Worm (Caenorhabditis elegans): ENCODE measurements around the gene cima-1.
A peak's percentile ranks its signal among the peaks of the same experiment; 100 is the strongest.

The cima-1 gene

ce11 chrIV:7646119-7646518 is 5.1 kb upstream of the cima-1 start, which contains the start of gene hmg-5:
hmg-5 (minus strand) TSS chrIV:7646219.
- no peak for TF ChIP-seq dao-5 (tag; optimal IDR thresholded peaks at IDR 0.05)
- no peak for TF ChIP-seq him-1 (tag; optimal IDR thresholded peaks at IDR 0.05)
- TF ChIP-seq W03F9.2 (tag; optimal IDR thresholded peaks at IDR 0.05) = no peak

DNA sequence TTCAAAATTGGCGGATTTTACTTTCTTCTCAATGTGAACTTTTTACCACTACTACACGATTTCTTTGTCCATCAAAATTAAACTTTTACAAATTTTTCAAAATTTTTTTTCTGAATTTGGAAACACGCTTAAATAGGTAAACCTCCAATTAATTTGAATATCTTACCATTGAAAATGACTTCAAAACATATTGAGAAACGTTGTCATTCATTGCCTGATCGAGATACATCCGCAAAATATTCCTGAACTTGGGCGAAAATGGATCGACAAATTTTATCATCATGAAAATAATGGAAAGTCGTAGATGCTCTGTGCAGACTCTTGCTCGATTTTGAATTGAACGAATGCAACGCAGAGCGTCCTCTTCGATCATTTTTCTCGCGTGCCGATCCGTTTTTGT is 4.4 kb upstream of the cima-1 start:
- no peak for TF ChIP-seq dao-5 (tag; optimal IDR thresholded peaks at IDR 0.05)
- TF ChIP-seq him-1 (tag; optimal IDR thresholded peaks at IDR 0.05) = no peak
- no peak for TF ChIP-seq W03F9.2 (tag; optimal IDR thresholded peaks at IDR 0.05)

DNA sequence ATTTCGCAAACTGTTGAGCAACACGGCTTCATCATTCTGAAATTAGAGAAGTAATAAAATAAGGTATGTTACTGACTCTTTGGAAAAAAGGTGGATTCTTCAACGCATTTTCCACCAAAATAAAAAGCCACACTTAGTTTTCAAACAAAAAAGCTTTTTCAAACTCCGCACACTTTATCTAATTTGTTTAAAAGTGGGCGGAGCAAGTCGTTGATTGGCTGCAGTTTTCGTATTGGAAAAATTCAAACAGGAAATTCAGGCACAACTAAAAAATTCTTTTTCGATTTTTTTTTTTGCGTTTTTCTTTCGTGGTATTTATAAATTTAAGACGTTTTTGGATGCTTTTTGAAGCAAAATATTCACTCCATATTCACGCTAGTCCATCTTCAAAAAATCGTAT is 826 bp upstream of the cima-1 start:
- no peak for TF ChIP-seq him-1 (tag; optimal IDR thresholded peaks at IDR 0.05)
- no peak for TF ChIP-seq dao-5 (tag; optimal IDR thresholded peaks at IDR 0.05)
- no peak for TF ChIP-seq W03F9.2 (tag; optimal IDR thresholded peaks at IDR 0.05)

DNA sequence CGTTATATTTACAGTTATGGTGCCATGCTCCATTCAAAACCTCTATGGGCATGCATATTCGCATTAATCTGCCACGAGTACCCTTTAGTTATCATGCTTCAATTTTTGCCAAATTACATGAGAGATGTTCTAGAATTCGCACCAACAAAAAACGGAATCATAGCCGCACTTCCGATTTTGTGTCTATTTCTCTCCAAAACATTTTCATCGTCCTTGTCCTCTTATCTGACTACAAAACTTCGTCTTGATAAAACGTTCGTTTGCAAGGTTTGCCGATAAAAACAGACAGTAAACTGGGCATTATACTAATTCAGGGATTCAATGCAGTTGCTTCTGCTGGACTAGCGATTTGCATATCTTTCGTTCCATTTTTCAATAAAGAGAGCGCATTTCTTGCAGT is 1.9 kb downstream of the cima-1 start:
- TF ChIP-seq him-1 (tag; optimal IDR thresholded peaks at IDR 0.05) = no peak
- TF ChIP-seq W03F9.2 (tag; optimal IDR thresholded peaks at IDR 0.05) = no peak
- no peak for TF ChIP-seq dao-5 (tag; optimal IDR thresholded peaks at IDR 0.05)

- TF ChIP-seq him-1 (tag; optimal IDR thresholded peaks at IDR 0.05) (no peak), dao-5 (tag; optimal IDR thresholded peaks at IDR 0.05) (no peak), W03F9.2 (tag; optimal IDR thresholded peaks at IDR 0.05) (peak; percentile 70)
Observed at ce11 chrIV:7654212-7654778, 3.0 kb downstream of the cima-1 start, which contains the start of gene nrde-4. nrde-4 (minus strand) TSS chrIV:7654262.

- TF ChIP-seq him-1 (tag; optimal IDR thresholded peaks at IDR 0.05) = no peak
- no peak for TF ChIP-seq dao-5 (tag; optimal IDR thresholded peaks at IDR 0.05)
- no peak for TF ChIP-seq W03F9.2 (tag; optimal IDR thresholded peaks at IDR 0.05)
Observed at ce11 chrIV:7658589-7658988, 7.3 kb downstream of the cima-1 start, which contains the start of gene C08G9.1. C08G9.1 (plus strand) TSS chrIV:7658763.

DNA sequence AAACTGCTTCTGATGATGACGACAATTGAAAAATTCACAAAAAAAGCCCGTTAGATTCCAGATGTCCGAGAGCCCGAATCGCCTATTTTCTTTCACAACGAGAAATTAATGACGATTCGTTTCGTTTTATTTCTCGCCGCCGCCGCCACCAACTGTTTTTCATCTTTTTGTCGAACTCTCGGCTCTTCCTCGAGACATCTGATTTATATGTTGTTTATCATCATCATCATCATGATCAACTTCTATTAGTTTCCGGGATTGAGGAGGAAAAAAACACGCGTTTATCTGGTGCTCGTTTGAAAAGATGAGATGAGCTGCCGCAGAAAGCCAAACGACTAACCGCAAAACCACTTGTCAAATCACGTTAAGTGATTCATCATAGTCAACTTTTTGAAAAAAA is 8.2 kb downstream of the cima-1 start:
- TF ChIP-seq dao-5 (tag; optimal IDR thresholded peaks at IDR 0.05) (no peak), W03F9.2 (tag; optimal IDR thresholded peaks at IDR 0.05) (no peak), him-1 (tag; optimal IDR thresholded peaks at IDR 0.05) (no peak)

- no peak for TF ChIP-seq dao-5 (tag; optimal IDR thresholded peaks at IDR 0.05)
Observed at ce11 chrIV:7661569-7661968, 10.3 kb downstream of the cima-1 start.

- no peak for TF ChIP-seq dao-5 (tag; optimal IDR thresholded peaks at IDR 0.05)
- TF ChIP-seq him-1 (tag; optimal IDR thresholded peaks at IDR 0.05) = peak; percentile 43
- TF ChIP-seq W03F9.2 (tag; optimal IDR thresholded peaks at IDR 0.05) = no peak
Observed at ce11 chrIV:7663006-7663405, 11.7 kb downstream of the cima-1 start.

DNA sequence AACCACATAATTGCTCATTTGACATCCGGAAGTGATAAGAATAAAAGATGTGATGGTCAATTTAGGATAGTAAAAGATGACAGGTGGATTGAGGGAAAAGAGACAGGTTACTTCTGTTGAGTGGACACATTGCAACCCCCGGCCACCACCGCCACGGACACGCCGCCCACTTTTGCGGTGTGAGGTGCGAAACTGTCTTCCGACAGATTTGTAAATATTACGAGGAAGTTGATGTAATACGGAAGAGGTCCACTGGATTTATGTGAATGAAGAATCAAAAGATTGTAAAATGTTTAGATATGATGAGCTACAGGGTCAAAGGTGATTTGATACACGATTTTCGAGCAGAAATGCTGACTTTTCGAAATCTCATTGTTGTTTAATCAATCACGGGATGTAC is 21.6 kb downstream of the cima-1 start, which contains the start of gene C08G9.2:
Gene C08G9.2, minus strand, starts transcription at position 101 of the 400 bp plus-strand sequence.
- TF ChIP-seq dao-5 (tag; optimal IDR thresholded peaks at IDR 0.05) (no peak), him-1 (tag; optimal IDR thresholded peaks at IDR 0.05) (no peak), W03F9.2 (tag; optimal IDR thresholded peaks at IDR 0.05) (no peak)

DNA sequence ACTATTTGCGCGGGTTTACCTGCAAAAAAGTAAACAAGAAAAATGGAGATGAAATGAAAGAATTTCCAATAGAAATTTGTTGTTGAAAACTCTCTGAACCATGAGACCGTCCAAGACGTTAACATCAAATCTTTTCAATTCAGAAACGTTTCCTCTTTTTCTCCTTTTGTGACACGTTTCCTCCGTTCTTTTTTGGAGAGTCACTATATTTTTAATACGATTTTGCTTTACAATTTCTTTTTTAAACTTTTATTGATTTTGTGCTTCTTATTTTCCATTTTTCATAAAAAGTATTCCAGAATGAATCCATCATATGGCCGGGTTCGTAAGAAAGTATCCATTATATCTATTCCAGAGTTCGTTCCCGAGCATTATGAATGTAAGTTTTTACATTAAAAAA is 23.6 kb downstream of the cima-1 start, which contains the start of gene itr-1:
Gene itr-1, plus strand, starts transcription at position 301 of the 400 bp plus-strand sequence.
- TF ChIP-seq dao-5 (tag; optimal IDR thresholded peaks at IDR 0.05) (no peak), W03F9.2 (tag; optimal IDR thresholded peaks at IDR 0.05) (no peak), him-1 (tag; optimal IDR thresholded peaks at IDR 0.05) (no peak)

DNA sequence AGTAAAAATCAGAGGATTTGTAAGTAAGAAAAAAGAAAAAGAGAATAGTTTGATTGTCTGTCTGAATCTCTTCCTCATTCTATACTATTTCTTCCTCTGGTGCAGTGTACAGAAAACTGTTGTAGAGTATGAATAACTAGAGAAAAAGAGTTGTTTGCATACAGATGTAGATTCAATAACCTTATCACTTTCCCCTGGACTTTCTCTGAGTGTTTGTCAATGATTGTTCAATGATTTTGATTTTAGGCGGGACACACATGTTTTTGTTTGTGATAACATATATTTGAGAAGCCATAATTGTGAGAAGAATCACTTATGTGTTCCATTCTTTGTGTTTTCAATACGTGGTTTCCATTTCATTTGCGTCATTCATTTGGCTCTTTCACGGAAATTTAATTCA is 27.9 kb downstream of the cima-1 start:
- no peak for TF ChIP-seq him-1 (tag; optimal IDR thresholded peaks at IDR 0.05)
- TF ChIP-seq W03F9.2 (tag; optimal IDR thresholded peaks at IDR 0.05) = no peak
- no peak for TF ChIP-seq dao-5 (tag; optimal IDR thresholded peaks at IDR 0.05)

ce11 chrIV:7689326-7689725 is 38.1 kb downstream of the cima-1 start:
- no peak for TF ChIP-seq W03F9.2 (tag; optimal IDR thresholded peaks at IDR 0.05)
- TF ChIP-seq him-1 (tag; optimal IDR thresholded peaks at IDR 0.05) = no peak
- TF ChIP-seq dao-5 (tag; optimal IDR thresholded peaks at IDR 0.05) = no peak

DNA sequence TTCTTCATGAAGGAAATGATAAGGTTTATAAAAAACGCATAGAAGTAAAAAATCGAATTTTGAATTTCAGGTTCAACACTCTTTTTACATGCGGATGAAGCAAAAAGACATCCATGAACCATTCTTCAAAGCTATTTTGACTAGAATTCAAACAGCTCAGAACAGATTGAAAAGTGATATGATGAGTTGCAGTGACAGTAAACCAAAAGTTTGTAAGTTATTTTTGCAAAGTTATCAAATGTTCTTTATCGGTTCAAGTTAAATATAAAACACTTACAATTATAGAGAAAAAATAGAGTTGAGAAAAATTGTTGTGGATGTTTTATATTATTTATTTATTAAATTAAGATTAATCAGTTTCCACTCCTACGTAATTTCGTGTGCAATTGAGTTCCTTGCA is 41.2 kb downstream of the cima-1 start:
- TF ChIP-seq dao-5 (tag; optimal IDR thresholded peaks at IDR 0.05) = no peak
- TF ChIP-seq him-1 (tag; optimal IDR thresholded peaks at IDR 0.05) = no peak
- TF ChIP-seq W03F9.2 (tag; optimal IDR thresholded peaks at IDR 0.05) = no peak

DNA sequence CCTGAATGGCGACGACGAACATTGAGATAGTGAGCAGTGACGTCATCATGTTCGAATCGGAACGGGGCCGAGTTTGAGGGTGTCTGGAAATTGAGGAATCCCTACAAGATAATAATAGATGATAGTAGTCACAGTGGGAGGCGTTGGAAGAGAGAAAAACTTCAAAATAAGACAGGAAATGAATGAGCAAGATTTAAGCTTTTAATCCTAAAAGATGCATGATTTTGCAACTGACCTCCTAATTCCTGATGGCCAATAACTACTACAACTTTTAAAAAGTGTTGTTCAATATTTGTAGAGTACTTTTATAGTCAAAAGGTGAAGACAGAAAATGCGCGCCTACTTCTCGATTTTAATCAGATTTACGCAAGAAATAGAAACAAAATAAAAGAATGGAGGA is 47.1 kb downstream of the cima-1 start, which contains the start of gene flp-13:
Gene flp-13, minus strand, starts transcription at position 101 of the 400 bp plus-strand sequence.
- no peak for TF ChIP-seq W03F9.2 (tag; optimal IDR thresholded peaks at IDR 0.05)
- TF ChIP-seq dao-5 (tag; optimal IDR thresholded peaks at IDR 0.05) = no peak

Measured in whole organism, L4/young adult.